Worm (Caenorhabditis elegans): Measurements from ENCODE around the gene clc-27.

- no peak for TF ChIP-seq blmp-1 (tag; optimal IDR thresholded peaks at IDR 0.05; ENCODE audit: insufficient read depth)
- TF ChIP-seq C34F6.9 (tag; optimal IDR thresholded peaks at IDR 0.05): no peak
- TF ChIP-seq ZK546.5 (tag; optimal IDR thresholded peaks at IDR 0.05): no peak
- TF ChIP-seq nhr-6 (tag; optimal IDR thresholded peaks at IDR 0.05): no peak
- no peak for TF ChIP-seq nhr-77 (tag; optimal IDR thresholded peaks at IDR 0.05)
- no peak for TF ChIP-seq ceh-82 (tag; optimal IDR thresholded peaks at IDR 0.05)
Observed at ce11 chrIII:996564-996963, 11.6 kb upstream of the clc-27 start.
